Worm (Caenorhabditis elegans) whole organism, L1 larva: ENCODE data around the gene zmp-3.

ENCODE experiments used
- ceh-8 ChIP-seq: fragments of 200-800 bp; sonication (Bioruptor generic); optimal IDR thresholded peaks from 2 replicates; lab custom pipeline; 2018; ENCODE audit warnings: mild to moderate bottlenecking, missing genetic modification characterization, moderate library complexity, missing compliant biosample characterization
- efl-1 ChIP-seq, 4 experiments: fragments of 150-350 bp; optimal IDR thresholded peaks in 3 of 4; peaks in 1 of 4; 1 replicate in 1 of 4; 2 replicates in 3 of 4; lab custom pipeline; 2014; ENCODE audit warnings: missing biosample characterization in 2 of 4, missing genetic modification characterization in 2 of 4, missing genetic modification reagents in 2 of 4
- elt-2 ChIP-seq: sonication (generic microtip); optimal IDR thresholded peaks from 2 replicates; lab custom pipeline; 2016; ENCODE audit warnings: missing genetic modification characterization, mild to moderate bottlenecking, inconsistent platforms, missing compliant biosample characterization, missing genetic modification reagents
- fos-1 ChIP-seq: fragments of 150-350 bp; optimal IDR thresholded peaks from 2 replicates; lab custom pipeline; 2014; ENCODE audit warnings: missing biosample characterization, missing genetic modification characterization
- isw-1 ChIP-seq: fragments of 200-800 bp; sonication (Bioruptor generic); IDR thresholded peaks from 2 replicates; pipeline ENCODE4 v1.3.6; 2022; ENCODE audit warnings: missing genetic modification characterization, missing compliant biosample characterization
- lin-13 ChIP-seq: fragments of 150-350 bp; optimal IDR thresholded peaks from 2 replicates; lab custom pipeline; 2014; ENCODE audit warnings: missing biosample characterization, missing genetic modification reagents, missing genetic modification characterization
- mdl-1 ChIP-seq, 2 experiments: fragments of 150-350 bp; optimal IDR thresholded peaks; 2 replicates each; lab custom pipeline; 2014 to 2017; ENCODE audit warnings: missing biosample characterization in 2 of 2, missing genetic modification characterization in 2 of 2, inconsistent platforms in 1 of 2
- nhr-11 ChIP-seq: fragments of 150-350 bp; optimal IDR thresholded peaks from 2 replicates; lab custom pipeline; 2014; ENCODE audit warnings: missing biosample characterization, missing genetic modification characterization
- nhr-12 ChIP-seq: sonication (generic microtip); optimal IDR thresholded peaks from 2 replicates; lab custom pipeline; 2017; ENCODE audit warnings: missing biosample characterization, missing genetic modification characterization
- nhr-76 ChIP-seq: sonication (generic microtip); optimal IDR thresholded peaks from 2 replicates; lab custom pipeline; 2017; ENCODE audit warnings: missing biosample characterization, missing genetic modification characterization
- pqm-1 ChIP-seq: sonication (generic microtip); optimal IDR thresholded peaks from 3 replicates; lab custom pipeline; 2017; ENCODE audit warnings: missing biosample characterization, missing genetic modification characterization
- skn-1 ChIP-seq: fragments of 150-350 bp; optimal IDR thresholded peaks from 2 replicates; lab custom pipeline; 2014; ENCODE audit warnings: missing biosample characterization, missing genetic modification characterization
- unc-62 ChIP-seq: fragments of 150-350 bp; optimal IDR thresholded peaks from 2 replicates; lab custom pipeline; 2014; ENCODE audit warnings: missing biosample characterization, missing genetic modification reagents, missing genetic modification characterization
- ztf-4 ChIP-seq: fragments of 150-350 bp; optimal IDR thresholded peaks from 2 replicates; lab custom pipeline; 2014; ENCODE audit warnings: missing biosample characterization, missing genetic modification characterization

DNA sequence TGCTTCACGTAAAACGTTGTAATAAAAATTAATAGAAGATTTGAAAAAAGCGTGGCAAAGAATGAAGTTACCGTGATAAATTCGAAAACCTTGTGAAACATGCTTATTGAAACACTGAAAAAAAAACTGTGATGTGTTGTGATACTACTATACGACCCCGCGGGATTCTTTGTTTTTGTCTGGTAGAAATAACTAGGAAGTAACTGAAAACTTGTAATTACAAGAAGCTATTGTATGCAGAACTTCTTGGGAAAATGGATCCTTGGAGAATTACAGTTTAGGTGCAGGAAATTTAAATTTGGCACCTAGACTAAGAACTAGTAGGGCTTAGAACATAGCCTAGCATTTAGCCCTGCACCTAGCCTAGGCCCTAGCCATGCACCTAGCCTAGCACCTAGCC, 29.6 kb downstream of the zmp-3 start, which contains the start of gene str-39:
- no peak for TF ChIP-seq mdl-1 (tag; optimal IDR thresholded peaks at IDR 0.05; lab: Kevin White, UChicago)
- TF ChIP-seq isw-1 (GFP tag; lab: Robert Waterston, UW), result no peak
- TF ChIP-seq lin-13 (GFP tag; lab: Kevin White, UChicago), result no peak
- no peak for TF ChIP-seq ceh-8 (GFP tag; lab: Kevin White, UChicago)
- no peak for TF ChIP-seq elt-2 (tag; lab: Kevin White, UChicago)
- TF ChIP-seq nhr-12 (tag; lab: Kevin White, UChicago), result no peak
- no peak for TF ChIP-seq efl-1 (optimal IDR thresholded peaks at IDR 0.05; lab: Kevin White, UChicago)
- no peak for TF ChIP-seq efl-1 (GFP tag; optimal IDR thresholded peaks at IDR 0.05 in 1 of 2; lab: Kevin White, UChicago)
- no peak for TF ChIP-seq ztf-4 (tag; lab: Kevin White, UChicago)
- no peak for TF ChIP-seq pqm-1 (tag; lab: Kevin White, UChicago)
- no peak for TF ChIP-seq unc-62 (GFP tag; lab: Kevin White, UChicago)
- no peak for TF ChIP-seq nhr-11 (tag; lab: Kevin White, UChicago)
- no peak for TF ChIP-seq fos-1 (tag; lab: Kevin White, UChicago)
- no peak for TF ChIP-seq skn-1
- no peak for TF ChIP-seq nhr-76 (tag; lab: Kevin White, UChicago)
